Worm (Caenorhabditis elegans): ENCODE data around the gene snu-23.

snu-23 gene

ce11 chrIII:7728494-7728893, 41.4 kb downstream of the snu-23 start (continued):
- TF ChIP-seq lin-39 (tag; optimal IDR thresholded peaks at IDR 0.05): no peak
- peak; percentile 84 for TF ChIP-seq hlh-11 (tag; optimal IDR thresholded peaks at IDR 0.05)
- TF ChIP-seq madf-5 (GFP tag; IDR thresholded peaks at IDR 0.05): no peak
- no peak for TF ChIP-seq gei-8 (GFP tag; optimal IDR thresholded peaks at IDR 0.05)

ce11 chrIII:7726500-7726899, 43.4 kb downstream of the snu-23 start:
- TF ChIP-seq Y105C5A.15 (GFP tag; IDR thresholded peaks at IDR 0.05) (no peak), nhr-11 (tag; optimal IDR thresholded peaks at IDR 0.05) (peak; percentile 6)

- TF ChIP-seq rbr-2 (tag; optimal IDR thresholded peaks at IDR 0.05) (peak; percentile 3), mep-1 (tag; optimal IDR thresholded peaks at IDR 0.05) (peak; percentile 49), hmg-1.1 (GFP tag; IDR thresholded peaks at IDR 0.05) (peak; percentile 62), nhr-25 (tag; optimal IDR thresholded peaks at IDR 0.05; ENCODE audit: borderline replicate concordance, insufficient read depth) (no peak), aha-1 (tag) (no peak), hlh-11 (tag; optimal IDR thresholded peaks at IDR 0.05) (peak; percentile 17), nhr-77 (tag; optimal IDR thresholded peaks at IDR 0.05) (no peak), lsy-2 (tag; optimal IDR thresholded peaks at IDR 0.05) (peak; percentile 27 to 43), set-16 (GFP tag; IDR thresholded peaks at IDR 0.05) (no peak), dmd-6 (GFP tag; IDR thresholded peaks at IDR 0.05) (peak; percentile 22; the same call in 1 of the 2 replicates), ctbp-1 (GFP tag; IDR thresholded peaks at IDR 0.05) (0 out of 2 replicates have a peak, but pooled peaks have one; percentile 34), fkh-10 (GFP tag; optimal IDR thresholded peaks at IDR 0.05) (peak; percentile 23), mdl-1 (tag; optimal IDR thresholded peaks at IDR 0.05) (peak in 1 of 2 experiments; percentile 16), egl-43 (GFP tag; IDR thresholded peaks at IDR 0.05) (peak; percentile 56; the same call in 1 of the 2 replicates), unc-62 (GFP tag; optimal IDR thresholded peaks at IDR 0.05 in 1 of 2) (peak in 1 of 2 experiments; percentile 92), unc-62 (tag; optimal IDR thresholded peaks at IDR 0.05) (no peak), F37D6.2 (tag; optimal IDR thresholded peaks at IDR 0.05) (peak; percentile 13)
Observed at ce11 chrIII:7725483-7726250, 44.3 kb downstream of the snu-23 start.

- no peak for TF ChIP-seq nhr-111 (GFP tag; optimal IDR thresholded peaks at IDR 0.05)
- TF ChIP-seq lsy-2 (tag; optimal IDR thresholded peaks at IDR 0.05): peak in 1 of 2 experiments; percentile 24
- TF ChIP-seq dmd-6 (GFP tag; IDR thresholded peaks at IDR 0.05): peak; percentile 36
- TF ChIP-seq T26A8.4 (GFP tag; IDR thresholded peaks at IDR 0.05): 0 out of 2 replicates have a peak, but pooled peaks have one; percentile 8
- peak; percentile 23 for TF ChIP-seq mep-1 (tag; optimal IDR thresholded peaks at IDR 0.05)
- TF ChIP-seq set-16 (GFP tag; IDR thresholded peaks at IDR 0.05): no peak
- no peak for TF ChIP-seq F10B5.3 (tag; optimal IDR thresholded peaks at IDR 0.05)
- TF ChIP-seq mes-2 (tag; optimal IDR thresholded peaks at IDR 0.05; ENCODE audit: poor library complexity, severe bottlenecking): peak; percentile 36
- no peak for TF ChIP-seq fos-1 (tag; optimal IDR thresholded peaks at IDR 0.05)
- peak; percentile 13 for TF ChIP-seq hlh-30 (tag; optimal IDR thresholded peaks at IDR 0.05; ENCODE audit: insufficient read depth)
- no peak for TF ChIP-seq lin-38 (GFP tag; IDR thresholded peaks at IDR 0.05)
- no peak for TF ChIP-seq dpl-1 (GFP tag; optimal IDR thresholded peaks at IDR 0.05)
- peak; percentile 23 for TF ChIP-seq hlh-11 (tag; optimal IDR thresholded peaks at IDR 0.05)
- TF ChIP-seq daf-12 (tag; optimal IDR thresholded peaks at IDR 0.05): no peak
- TF ChIP-seq mdl-1 (tag; optimal IDR thresholded peaks at IDR 0.05): peak in 1 of 2 experiments; percentile 37
- TF ChIP-seq aha-1 (tag): peak; percentile 96
- TF ChIP-seq ctbp-1 (GFP tag; IDR thresholded peaks at IDR 0.05): peak; percentile 52
- TF ChIP-seq nhr-25 (tag; optimal IDR thresholded peaks at IDR 0.05; ENCODE audit: borderline replicate concordance, insufficient read depth): no peak
- no peak for TF ChIP-seq Y5F2A.4 (GFP tag; optimal IDR thresholded peaks at IDR 0.05)
- TF ChIP-seq zfp-3 (GFP tag; conservative IDR thresholded peaks at IDR 0.05): 0 out of 2 replicates have a peak, but pooled peaks have one; percentile 30
- TF ChIP-seq ceh-32 (tag; optimal IDR thresholded peaks at IDR 0.05; ENCODE audit: poor library complexity): peak; percentile 2
- TF ChIP-seq lim-7 (GFP tag; IDR thresholded peaks at IDR 0.05): 0 out of 2 replicates have a peak, but pooled peaks have one; percentile 6
Observed at ce11 chrIII:7724433-7724832, 45.5 kb downstream of the snu-23 start.

Measured in whole organism, L4 larva.